Fruit fly (Drosophila melanogaster): ENCODE measurements around the gene CG8072.

- TF ChIP-seq psq (GFP tag; optimal IDR thresholded peaks at IDR 0.05) (no peak), phol (tag; optimal IDR thresholded peaks at IDR 0.05) (no peak), CG7987 (GFP tag; optimal IDR thresholded peaks at IDR 0.05) (no peak), Trl (optimal IDR thresholded peaks at IDR 0.05) (no peak), Trl (GFP tag; optimal IDR thresholded peaks at IDR 0.05) (no peak), Tbp (GFP tag; optimal IDR thresholded peaks at IDR 0.05) (no peak), CG17912 (GFP tag; optimal IDR thresholded peaks at IDR 0.05) (no peak), Vsx1 (GFP tag; optimal IDR thresholded peaks at IDR 0.05) (no peak), Atf6 (GFP tag; IDR thresholded peaks at IDR 0.05) (no peak), disco-r (GFP tag; optimal IDR thresholded peaks at IDR 0.05) (no peak), nau (GFP tag; optimal IDR thresholded peaks at IDR 0.05) (no peak), D19B (GFP tag; optimal IDR thresholded peaks at IDR 0.05) (no peak)
Measured at dm6 chr3L:10198571-10198970, 46.9 kb downstream of the CG8072 start.
